Fruit fly (Drosophila melanogaster): ENCODE results near the gene CG7362.

dm6 chr3R:14743418-14743817 is 10.8 kb downstream of the CG7362 start:
- TF ChIP-seq Myc (optimal IDR thresholded peaks at IDR 0.05) (no peak), Sin3A (optimal IDR thresholded peaks at IDR 0.05) (no peak), psq (optimal IDR thresholded peaks at IDR 0.05) (no peak), ttk (optimal IDR thresholded peaks at IDR 0.05) (no peak), insv (optimal IDR thresholded peaks at IDR 0.05) (no peak), h (optimal IDR thresholded peaks at IDR 0.05) (no peak)
